Fruit fly (Drosophila melanogaster) whole organism, embryonic: Measurements from ENCODE around the gene eIF4G2.

Experiments used
- BEAF-32 ChIP-seq: fragments of 200-800 bp; sonication (Bioruptor generic); optimal IDR thresholded peaks from 3 replicates; lab custom pipeline; 2017; ENCODE audit warnings: missing biosample characterization, missing genetic modification characterization, mild to moderate bottlenecking, moderate library complexity, missing genetic modification reagents
- CG10979 ChIP-seq: fragments of 200-800 bp; sonication (Bioruptor generic); optimal IDR thresholded peaks from 2 replicates; lab custom pipeline; 2018; ENCODE audit warnings: missing biosample characterization, mild to moderate bottlenecking, missing genetic modification characterization, moderate library complexity
- CG11456 ChIP-seq: fragments of 200-800 bp; sonication (Bioruptor generic); IDR thresholded peaks from 3 replicates; pipeline ENCODE4 v1.3.6; 2022; ENCODE audit warnings: missing biosample characterization, missing genetic modification characterization
- CG12155 ChIP-seq: fragments of 200-800 bp; sonication (Bioruptor generic); optimal IDR thresholded peaks from 3 replicates; lab custom pipeline; 2016; ENCODE audit warnings: missing biosample characterization, missing genetic modification characterization
- CG12236 ChIP-seq: fragments of 200-800 bp; sonication (Bioruptor generic); optimal IDR thresholded peaks from 2 replicates; lab custom pipeline; 2016; ENCODE audit warnings: missing biosample characterization, missing genetic modification characterization
- CG13894 ChIP-seq: fragments of 200-800 bp; sonication (Bioruptor generic); optimal IDR thresholded peaks from 3 replicates; lab custom pipeline; 2018; ENCODE audit warnings: missing biosample characterization, mild to moderate bottlenecking, missing genetic modification characterization, moderate library complexity
- CG15011 ChIP-seq: fragments of 200-800 bp; sonication (Bioruptor generic); optimal IDR thresholded peaks from 3 replicates; lab custom pipeline; 2018; ENCODE audit warnings: missing biosample characterization, mild to moderate bottlenecking, missing genetic modification characterization
- CG1529 ChIP-seq: fragments of 200-800 bp; sonication (Bioruptor generic); optimal IDR thresholded peaks from 3 replicates; lab custom pipeline; 2018; ENCODE audit warnings: missing biosample characterization, missing genetic modification characterization
- CG16779 ChIP-seq: fragments of 200-800 bp; sonication (Bioruptor generic); IDR thresholded peaks from 2 replicates; pipeline ENCODE4 v1.3.6; 2022; ENCODE audit warnings: missing biosample characterization, missing genetic modification characterization
- CG16863 ChIP-seq: fragments of 200-800 bp; sonication (Bioruptor generic); optimal IDR thresholded peaks from 3 replicates; lab custom pipeline; 2016; ENCODE audit warnings: missing biosample characterization, missing genetic modification characterization
- CG2199 ChIP-seq: fragments of 200-800 bp; sonication (Bioruptor generic); IDR thresholded peaks from 3 replicates; pipeline ENCODE4 v1.3.6; 2022; ENCODE audit warnings: missing biosample characterization, missing genetic modification characterization
- CG31441 ChIP-seq: fragments of 200-800 bp; sonication (Bioruptor generic); IDR thresholded peaks from 2 replicates; pipeline ENCODE4 v1.3.6; 2022; ENCODE audit warnings: missing biosample characterization, missing genetic modification characterization
- CG32532 ChIP-seq: fragments of 200-800 bp; sonication (Bioruptor generic); IDR thresholded peaks from 2 replicates; pipeline ENCODE4 v1.3.6; 2022; ENCODE audit warnings: missing biosample characterization, missing genetic modification characterization
- CG34376 ChIP-seq: fragments of 200-800 bp; sonication (Bioruptor generic); optimal IDR thresholded peaks from 2 replicates; lab custom pipeline; 2018; ENCODE audit warnings: missing biosample characterization, mild to moderate bottlenecking, missing genetic modification characterization
- CG4424 ChIP-seq: fragments of 200-800 bp; sonication (Bioruptor generic); optimal IDR thresholded peaks from 3 replicates; lab custom pipeline; 2016; ENCODE audit warnings: missing biosample characterization, missing genetic modification characterization
- CG4854 ChIP-seq: fragments of 200-800 bp; sonication (Bioruptor generic); optimal IDR thresholded peaks from 2 replicates; lab custom pipeline; 2016; ENCODE audit warnings: missing biosample characterization, missing genetic modification characterization, inconsistent platforms
- CG6813 ChIP-seq: fragments of 200-800 bp; sonication (Bioruptor generic); optimal IDR thresholded peaks from 2 replicates; lab custom pipeline; 2017; ENCODE audit warnings: missing biosample characterization, missing genetic modification characterization, mild to moderate bottlenecking, moderate library complexity, missing genetic modification reagents
- CG6854 ChIP-seq: fragments of 200-800 bp; sonication (Bioruptor generic); optimal IDR thresholded peaks from 3 replicates; lab custom pipeline; 2017; ENCODE audit warnings: missing biosample characterization, mild to moderate bottlenecking, missing genetic modification characterization
- CG7357 ChIP-seq: fragments of 200-800 bp; sonication (Bioruptor generic); IDR thresholded peaks from 3 replicates; pipeline ENCODE4 v1.3.6; 2022; ENCODE audit warnings: missing biosample characterization, missing genetic modification characterization
- CG9797 ChIP-seq: fragments of 200-800 bp; sonication (Bioruptor generic); optimal IDR thresholded peaks from 3 replicates; lab custom pipeline; 2018; ENCODE audit warnings: missing biosample characterization, mild to moderate bottlenecking, missing genetic modification characterization
- Dad ChIP-seq: fragments of 200-800 bp; sonication (Bioruptor generic); optimal IDR thresholded peaks from 3 replicates; lab custom pipeline; 2016; ENCODE audit warnings: missing biosample characterization, missing genetic modification characterization
- E2f2 ChIP-seq: fragments of 200-800 bp; sonication (Bioruptor generic); IDR thresholded peaks from 2 replicates; pipeline ENCODE4 v1.3.6; 2022; ENCODE audit warnings: missing biosample characterization, missing genetic modification characterization
- ERR ChIP-seq: fragments of 200-800 bp; sonication (Bioruptor generic); optimal IDR thresholded peaks from 2 replicates; lab custom pipeline; 2016; ENCODE audit warnings: missing biosample characterization, missing genetic modification characterization
- Ets97D ChIP-seq: fragments of 200-800 bp; sonication (Bioruptor generic); optimal IDR thresholded peaks from 3 replicates; lab custom pipeline; 2016; ENCODE audit warnings: missing biosample characterization, missing genetic modification characterization
- Fer1 ChIP-seq: fragments of 200-800 bp; sonication (Bioruptor generic); optimal IDR thresholded peaks from 2 replicates; lab custom pipeline; 2017; ENCODE audit warnings: missing biosample characterization, mild to moderate bottlenecking, missing genetic modification characterization
- Hsf ChIP-seq: fragments of 200-800 bp; sonication (Bioruptor generic); optimal IDR thresholded peaks from 3 replicates; lab custom pipeline; 2016; ENCODE audit warnings: missing biosample characterization, missing genetic modification characterization
- Jarid2 ChIP-seq: fragments of 200-800 bp; sonication (Bioruptor generic); optimal IDR thresholded peaks from 3 replicates; lab custom pipeline; 2017; ENCODE audit warnings: mild to moderate bottlenecking, missing biosample characterization, missing genetic modification reagents, missing genetic modification characterization
- Meics ChIP-seq: fragments of 200-800 bp; sonication (Bioruptor generic); optimal IDR thresholded peaks from 2 replicates; lab custom pipeline; 2017; ENCODE audit warnings: missing biosample characterization, mild to moderate bottlenecking, missing genetic modification characterization
- Mes4 ChIP-seq: fragments of 200-800 bp; sonication (Bioruptor generic); optimal IDR thresholded peaks from 2 replicates; lab custom pipeline; 2016; ENCODE audit warnings: missing biosample characterization, missing genetic modification characterization
- NfI ChIP-seq: fragments of 200-800 bp; sonication (Bioruptor generic); optimal IDR thresholded peaks from 3 replicates; lab custom pipeline; 2018; ENCODE audit warnings: missing biosample characterization, mild to moderate bottlenecking, missing genetic modification characterization, moderate library complexity
- Oli ChIP-seq: fragments of 200-800 bp; sonication (Bioruptor generic); optimal IDR thresholded peaks from 2 replicates; lab custom pipeline; 2018; ENCODE audit warnings: missing biosample characterization, mild to moderate bottlenecking, missing genetic modification characterization, moderate library complexity
- Rfx ChIP-seq: fragments of 200-800 bp; sonication (Bioruptor generic); IDR thresholded peaks from 2 replicates; pipeline ENCODE4 v1.3.6; 2022; ENCODE audit warnings: missing biosample characterization, missing genetic modification characterization
- Tbp ChIP-seq: fragments of >200 bp; optimal IDR thresholded peaks from 2 replicates; lab custom pipeline; 2018; ENCODE audit warnings: missing biosample characterization, missing genetic modification characterization
- ato ChIP-seq: fragments of 200-800 bp; sonication (Bioruptor generic); IDR thresholded peaks from 2 replicates; pipeline ENCODE4 v1.3.6; 2022; ENCODE audit warnings: missing biosample characterization, missing genetic modification characterization; ENCODE audit not compliant: partially characterized antibody
- bab2 ChIP-seq: fragments of 200-800 bp; sonication (Bioruptor generic); optimal IDR thresholded peaks from 2 replicates; lab custom pipeline; 2016; ENCODE audit warnings: missing biosample characterization, missing genetic modification characterization
- bowl ChIP-seq: fragments of 200-800 bp; sonication (Bioruptor generic); IDR thresholded peaks from 2 replicates; pipeline ENCODE4 v1.3.6; 2022; ENCODE audit warnings: missing biosample characterization, missing genetic modification characterization
- btn ChIP-seq: fragments of 200-800 bp; sonication (Bioruptor generic); optimal IDR thresholded peaks from 2 replicates; lab custom pipeline; 2016; ENCODE audit warnings: missing biosample characterization, missing genetic modification characterization
- dysf ChIP-seq: fragments of 200-800 bp; sonication (Bioruptor generic); IDR thresholded peaks from 3 replicates; pipeline ENCODE4 v1.3.6; 2022; ENCODE audit warnings: missing biosample characterization, missing genetic modification characterization
- exex ChIP-seq: fragments of 200-800 bp; sonication (Bioruptor generic); optimal IDR thresholded peaks from 4 replicates; lab custom pipeline; 2018; ENCODE audit warnings: missing biosample characterization, mild to moderate bottlenecking, missing genetic modification characterization, moderate library complexity
- gcm ChIP-seq: fragments of 200-800 bp; sonication (Bioruptor generic); optimal IDR thresholded peaks from 2 replicates; lab custom pipeline; 2019; ENCODE audit warnings: missing biosample characterization, mild to moderate bottlenecking, missing genetic modification characterization, moderate library complexity
- ham ChIP-seq: fragments of 200-800 bp; sonication (Bioruptor generic); IDR thresholded peaks from 2 replicates; pipeline ENCODE4 v1.3.6; 2022; ENCODE audit warnings: missing biosample characterization, missing genetic modification characterization
- hb ChIP-seq: fragments of 200-800 bp; sonication (Bioruptor generic); IDR thresholded peaks from 3 replicates; pipeline ENCODE4 v1.3.6; 2022; ENCODE audit warnings: missing biosample characterization, missing genetic modification characterization; ENCODE audit not compliant: partially characterized antibody
- her ChIP-seq: fragments of 200-800 bp; sonication (Bioruptor generic); optimal IDR thresholded peaks from 2 replicates; lab custom pipeline; 2016; ENCODE audit warnings: missing biosample characterization, missing genetic modification characterization
- jing ChIP-seq: fragments of 200-800 bp; sonication (Bioruptor generic); optimal IDR thresholded peaks from 2 replicates; lab custom pipeline; 2018; ENCODE audit warnings: missing biosample characterization, mild to moderate bottlenecking, missing genetic modification characterization
- mld ChIP-seq: fragments of 200-800 bp; sonication (Bioruptor generic); IDR thresholded peaks from 3 replicates; pipeline ENCODE4 v1.3.6; 2022; ENCODE audit warnings: missing biosample characterization, missing genetic modification characterization; ENCODE audit not compliant: partially characterized antibody
- nerfin-2 ChIP-seq: fragments of 200-800 bp; sonication (Bioruptor generic); IDR thresholded peaks from 2 replicates; pipeline ENCODE4 v1.3.6; 2022; ENCODE audit warnings: missing biosample characterization, missing genetic modification characterization; ENCODE audit not compliant: partially characterized antibody
- pros ChIP-seq: fragments of 200-800 bp; sonication (Bioruptor generic); optimal IDR thresholded peaks from 3 replicates; lab custom pipeline; 2019; ENCODE audit warnings: missing biosample characterization, mild to moderate bottlenecking, missing genetic modification characterization, moderate library complexity
- rib ChIP-seq: fragments of 200-800 bp; sonication (Bioruptor generic); IDR thresholded peaks from 2 replicates; pipeline ENCODE4 v1.3.6; 2022; ENCODE audit warnings: missing biosample characterization, missing genetic modification characterization
- row ChIP-seq: fragments of 200-800 bp; sonication (Bioruptor generic); IDR thresholded peaks from 3 replicates; pipeline ENCODE4 v1.3.6; 2022; ENCODE audit warnings: missing biosample characterization, missing genetic modification characterization
- stc ChIP-seq: fragments of 200-800 bp; sonication (Bioruptor generic); IDR thresholded peaks from 2 replicates; pipeline ENCODE4 v1.3.6; 2022; ENCODE audit warnings: missing biosample characterization, missing genetic modification characterization
- tll ChIP-seq, 2 experiments: fragments of 200-800 bp in 1 of 2; fragments of >200 bp in 1 of 2; sonication (Bioruptor generic) in 1 of 2; optimal IDR thresholded peaks; 2 replicates each; lab custom pipeline; 2017 to 2019; ENCODE audit warnings: missing biosample characterization in 2 of 2, missing genetic modification characterization in 2 of 2, mild to moderate bottlenecking in 1 of 2, moderate library complexity in 1 of 2
- wek ChIP-seq: fragments of 200-800 bp; sonication (Bioruptor generic); optimal IDR thresholded peaks from 3 replicates; lab custom pipeline; 2018; ENCODE audit warnings: missing biosample characterization, mild to moderate bottlenecking, missing genetic modification characterization, moderate library complexity

eIF4G2 gene

DNA sequence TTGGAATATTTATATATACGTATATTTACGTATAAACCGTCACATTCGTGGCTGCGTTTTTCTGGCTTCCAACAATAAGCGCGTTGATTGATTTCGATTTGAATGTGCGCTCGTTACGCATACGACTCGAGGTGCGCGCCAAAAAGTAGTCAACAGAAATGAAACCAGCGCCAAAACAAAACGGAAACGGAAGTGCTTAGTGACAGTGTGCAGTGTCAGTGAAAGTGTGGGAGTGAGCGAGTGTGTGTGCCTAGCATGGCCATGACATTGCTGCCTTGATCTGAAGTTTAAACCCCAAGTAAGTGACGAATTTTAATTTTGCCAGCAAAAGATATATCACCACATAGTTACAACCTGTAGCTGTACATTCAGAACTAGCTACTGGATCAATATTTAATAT, 15.4 kb downstream of the eIF4G2 start, which contains the start of gene CG34355 (continued):
- TF ChIP-seq wek (GFP tag; lab: Kevin White, UChicago) (peak; percentile 80), CG16779 (no peak), bab2 (GFP tag; lab: Kevin White, UChicago) (no peak), CG6813 (GFP tag; lab: Kevin White, UChicago) (peak; percentile 75), BEAF-32 (GFP tag; lab: Kevin White, UChicago) (no peak), Hsf (GFP tag; lab: Kevin White, UChicago) (peak; percentile 12), CG9797 (GFP tag; lab: Kevin White, UChicago) (no peak), mld (GFP tag; lab: Robert Waterston, UW) (no peak), CG12155 (GFP tag; lab: Kevin White, UChicago) (no peak), CG12236 (GFP tag; lab: Kevin White, UChicago) (no peak), ato (GFP tag; lab: Robert Waterston, UW) (no peak), CG11456 (GFP tag; lab: Robert Waterston, UW) (no peak), CG15011 (GFP tag; lab: Kevin White, UChicago) (peak; percentile 62), rib (GFP tag; lab: Robert Waterston, UW) (no peak), CG7357 (GFP tag; lab: Robert Waterston, UW) (no peak), CG2199 (GFP tag; lab: Robert Waterston, UW) (no peak), CG16863 (GFP tag; lab: Kevin White, UChicago) (peak; percentile 15), pros (no peak), Tbp (no peak), hb (GFP tag; lab: Robert Waterston, UW) (no peak), gcm (GFP tag; lab: Kevin White, UChicago) (peak; percentile 54), CG10979 (tag; lab: Kevin White, UChicago) (no peak), her (no peak), nerfin-2 (GFP tag; lab: Robert Waterston, UW) (no peak), CG13894 (tag; lab: Kevin White, UChicago) (no peak), CG4854 (GFP tag; lab: Kevin White, UChicago) (no peak), bowl (GFP tag; lab: Robert Waterston, UW) (no peak), NfI (GFP tag; lab: Kevin White, UChicago) (peak; percentile 78), ham (GFP tag; lab: Robert Waterston, UW) (no peak), Mes4 (GFP tag; lab: Kevin White, UChicago) (peak; percentile 58), Fer1 (no peak), Rfx (GFP tag; lab: Robert Waterston, UW) (no peak), CG31441 (GFP tag; lab: Robert Waterston, UW) (no peak), CG34376 (GFP tag; lab: Kevin White, UChicago) (no peak), Jarid2 (GFP tag; lab: Kevin White, UChicago) (no peak), tll (GFP tag; optimal IDR thresholded peaks at IDR 0.05; lab: Kevin White, UChicago) (no peak), E2f2 (GFP tag; lab: Robert Waterston, UW) (no peak), Ets97D (GFP tag; lab: Kevin White, UChicago) (peak; percentile 96), CG6854 (GFP tag; lab: Kevin White, UChicago) (peak; percentile 42), btn (GFP tag; lab: Kevin White, UChicago) (peak; percentile 30), ERR (GFP tag; lab: Kevin White, UChicago) (no peak), Oli (tag; lab: Kevin White, UChicago) (no peak), CG4424 (GFP tag; lab: Kevin White, UChicago) (no peak), Meics (GFP tag; lab: Kevin White, UChicago) (no peak), exex (tag; lab: Kevin White, UChicago) (no peak), Dad (GFP tag; lab: Kevin White, UChicago) (no peak), row (GFP tag; lab: Robert Waterston, UW) (no peak), stc (GFP tag; lab: Robert Waterston, UW) (peak; percentile 52; the same call in 1 of the 2 replicates), CG32532 (GFP tag; lab: Robert Waterston, UW) (no peak), jing (GFP tag; lab: Kevin White, UChicago) (no peak), CG1529 (no peak), dysf (GFP tag; lab: Robert Waterston, UW) (peak; percentile 27; the same call in 1 of the 3 replicates)
